Fruit fly (Drosophila melanogaster) whole organism, prepupa: ENCODE results near the gene CG12984.

Experiments used
- Blimp-1 ChIP-seq: fragments of 200-800 bp; sonication (Bioruptor generic); optimal IDR thresholded peaks from 3 replicates; lab custom pipeline; 2017; ENCODE audit warnings: missing biosample characterization, missing genetic modification characterization, mild to moderate bottlenecking, moderate library complexity, missing genetic modification reagents
- CG10631 ChIP-seq: fragments of 200-800 bp; sonication (Bioruptor generic); optimal IDR thresholded peaks from 2 replicates; lab custom pipeline; 2016; ENCODE audit warnings: missing biosample characterization, missing genetic modification characterization
- CG1621 ChIP-seq: fragments of 200-800 bp; sonication (Bioruptor generic); optimal IDR thresholded peaks from 3 replicates; lab custom pipeline; 2018; ENCODE audit warnings: missing biosample characterization, mild to moderate bottlenecking, missing genetic modification characterization
- CG16779 ChIP-seq: fragments of 200-800 bp; sonication (Bioruptor generic); optimal IDR thresholded peaks from 3 replicates; lab custom pipeline; 2017; ENCODE audit warnings: missing biosample characterization, mild to moderate bottlenecking, missing genetic modification characterization
- CG31627 ChIP-seq: fragments of 200-800 bp; sonication (Bioruptor generic); optimal IDR thresholded peaks from 3 replicates; lab custom pipeline; 2016; ENCODE audit warnings: missing biosample characterization, missing genetic modification characterization
- CG32006 ChIP-seq: fragments of 200-800 bp; sonication (Bioruptor generic); optimal IDR thresholded peaks from 3 replicates; lab custom pipeline; 2017; ENCODE audit warnings: missing biosample characterization, mild to moderate bottlenecking, missing genetic modification characterization
- CG34406 ChIP-seq: fragments of 200-800 bp; sonication (Bioruptor generic); optimal IDR thresholded peaks from 3 replicates; lab custom pipeline; 2016; ENCODE audit warnings: missing biosample characterization, missing genetic modification characterization
- CG3919 ChIP-seq: fragments of 200-800 bp; sonication (Bioruptor generic); optimal IDR thresholded peaks from 3 replicates; lab custom pipeline; 2016; ENCODE audit warnings: missing biosample characterization, missing genetic modification characterization
- CG4318 ChIP-seq: fragments of 200-800 bp; sonication (Bioruptor generic); optimal IDR thresholded peaks from 3 replicates; lab custom pipeline; 2017; ENCODE audit warnings: missing biosample characterization, mild to moderate bottlenecking, missing genetic modification characterization
- CG6163 ChIP-seq: fragments of 200-800 bp; sonication (Bioruptor generic); IDR thresholded peaks from 3 replicates; pipeline ENCODE4 v1.3.6; 2022; ENCODE audit warnings: missing biosample characterization, missing genetic modification characterization
- CG6854 ChIP-seq: fragments of 200-800 bp; sonication (Bioruptor generic); optimal IDR thresholded peaks from 2 replicates; lab custom pipeline; 2017; ENCODE audit warnings: missing biosample characterization, mild to moderate bottlenecking, missing genetic modification characterization
- CG7368 ChIP-seq: fragments of 200-800 bp; sonication (Bioruptor generic); optimal IDR thresholded peaks from 3 replicates; lab custom pipeline; 2016; ENCODE audit warnings: missing biosample characterization, missing genetic modification characterization
- CG8119 ChIP-seq: fragments of 200-800 bp; sonication (Bioruptor generic); IDR thresholded peaks from 3 replicates; pipeline ENCODE4 v1.3.6; 2022; ENCODE audit warnings: missing biosample characterization, missing genetic modification characterization
- CG8319 ChIP-seq: fragments of 200-800 bp; sonication (Bioruptor generic); optimal IDR thresholded peaks from 3 replicates; lab custom pipeline; 2016; ENCODE audit warnings: missing biosample characterization, missing genetic modification characterization
- CG8632 ChIP-seq: fragments of 200-800 bp; sonication (Bioruptor generic); optimal IDR thresholded peaks from 3 replicates; lab custom pipeline; 2016; ENCODE audit warnings: missing biosample characterization, missing genetic modification characterization
- CG9139 ChIP-seq: fragments of 200-800 bp; sonication (Bioruptor generic); optimal IDR thresholded peaks from 3 replicates; lab custom pipeline; 2017; ENCODE audit warnings: missing biosample characterization, mild to moderate bottlenecking, missing genetic modification characterization
- Eip75B ChIP-seq: fragments of 200-800 bp; sonication (Bioruptor generic); optimal IDR thresholded peaks from 3 replicates; lab custom pipeline; 2016; ENCODE audit warnings: missing biosample characterization, missing genetic modification characterization
- Eip78C ChIP-seq: fragments of 200-800 bp; sonication (Bioruptor generic); peaks from one replicate; lab custom pipeline; 2016; ENCODE audit warnings: missing biosample characterization, missing genetic modification characterization
- Eip93F ChIP-seq: fragments of 200-800 bp; sonication (Bioruptor generic); optimal IDR thresholded peaks from 2 replicates; lab custom pipeline; 2016; ENCODE audit warnings: missing biosample characterization, mild to moderate bottlenecking, missing genetic modification characterization
- Ets21C ChIP-seq: fragments of 200-800 bp; sonication (Bioruptor generic); optimal IDR thresholded peaks from 3 replicates; lab custom pipeline; 2016; ENCODE audit warnings: missing biosample characterization, missing genetic modification characterization
- Ets96B ChIP-seq: fragments of 200-800 bp; optimal IDR thresholded peaks from 2 replicates; lab custom pipeline; 2019; ENCODE audit warnings: missing biosample characterization, mild to moderate bottlenecking, missing genetic modification characterization, moderate library complexity
- Gug ChIP-seq: fragments of 200-800 bp; sonication (Bioruptor generic); IDR thresholded peaks from 2 replicates; pipeline ENCODE4 v1.3.6; 2022; ENCODE audit warnings: missing biosample characterization, missing genetic modification characterization
- Hr38 ChIP-seq: sonication (Bioruptor generic); optimal IDR thresholded peaks from 2 replicates; lab custom pipeline; 2016; ENCODE audit warnings: missing biosample characterization, missing genetic modification characterization
- Hr39 ChIP-seq: fragments of 200-800 bp; sonication (Bioruptor generic); optimal IDR thresholded peaks from 2 replicates; lab custom pipeline; 2016; ENCODE audit warnings: missing biosample characterization, missing genetic modification characterization
- Hr4 ChIP-seq: fragments of 200-800 bp; sonication (Bioruptor generic); optimal IDR thresholded peaks from 3 replicates; lab custom pipeline; 2016; ENCODE audit warnings: missing biosample characterization, missing genetic modification characterization
- Lpt ChIP-seq: fragments of 200-800 bp; sonication (Bioruptor generic); optimal IDR thresholded peaks from 3 replicates; lab custom pipeline; 2016; ENCODE audit warnings: missing biosample characterization, missing genetic modification characterization
- OdsH ChIP-seq: fragments of 200-800 bp; sonication (Bioruptor generic); optimal IDR thresholded peaks from 3 replicates; lab custom pipeline; 2016; ENCODE audit warnings: missing biosample characterization, missing genetic modification characterization
- Smox ChIP-seq: fragments of 200-800 bp; sonication (Bioruptor generic); optimal IDR thresholded peaks from 3 replicates; lab custom pipeline; 2016; ENCODE audit warnings: missing biosample characterization, missing genetic modification characterization
- Sox102F ChIP-seq: fragments of 200-800 bp; sonication (Bioruptor generic); optimal IDR thresholded peaks from 2 replicates; lab custom pipeline; 2016; ENCODE audit warnings: missing biosample characterization, mild to moderate bottlenecking, missing genetic modification characterization
- Sox14 ChIP-seq: fragments of 200-800 bp; sonication (Bioruptor generic); optimal IDR thresholded peaks from 3 replicates; lab custom pipeline; 2016; ENCODE audit warnings: missing biosample characterization, missing genetic modification characterization
- Sox15 ChIP-seq: fragments of 200-800 bp; sonication (Bioruptor generic); optimal IDR thresholded peaks from 3 replicates; lab custom pipeline; 2016; ENCODE audit warnings: missing biosample characterization, missing genetic modification characterization
- acj6 ChIP-seq: fragments of 200-800 bp; sonication (Bioruptor generic); optimal IDR thresholded peaks from 3 replicates; lab custom pipeline; 2016; ENCODE audit warnings: missing biosample characterization, missing genetic modification characterization
- cyc ChIP-seq: fragments of 200-800 bp; sonication (Bioruptor generic); optimal IDR thresholded peaks from 3 replicates; lab custom pipeline; 2016; ENCODE audit warnings: missing biosample characterization, missing genetic modification characterization
- eg ChIP-seq: fragments of 200-800 bp; sonication (Bioruptor generic); IDR thresholded peaks from 3 replicates; pipeline ENCODE4 v1.3.6; 2022; ENCODE audit warnings: missing biosample characterization, missing genetic modification characterization
- esn ChIP-seq: fragments of 200-800 bp; sonication (Bioruptor generic); optimal IDR thresholded peaks from 2 replicates; lab custom pipeline; 2016; ENCODE audit warnings: missing biosample characterization, mild to moderate bottlenecking, missing genetic modification characterization, moderate library complexity
- fd59A ChIP-seq: fragments of 200-800 bp; sonication (Bioruptor generic); optimal IDR thresholded peaks from 2 replicates; lab custom pipeline; 2017; ENCODE audit warnings: missing biosample characterization, mild to moderate bottlenecking, missing genetic modification characterization, missing genetic modification reagents
- fd85E ChIP-seq: fragments of 200-800 bp; sonication (Bioruptor generic); optimal IDR thresholded peaks from 3 replicates; lab custom pipeline; 2016; ENCODE audit warnings: missing biosample characterization, missing genetic modification characterization
- lz ChIP-seq: fragments of 200-800 bp; sonication (Bioruptor generic); optimal IDR thresholded peaks from 3 replicates; lab custom pipeline; 2016; ENCODE audit warnings: missing biosample characterization, missing genetic modification characterization
- net ChIP-seq: fragments of 200-800 bp; sonication (Bioruptor generic); optimal IDR thresholded peaks from 3 replicates; lab custom pipeline; 2016; ENCODE audit warnings: missing biosample characterization, missing genetic modification characterization
- pdm3 ChIP-seq: fragments of 200-800 bp; sonication (Bioruptor generic); optimal IDR thresholded peaks from 3 replicates; lab custom pipeline; 2016; ENCODE audit warnings: missing biosample characterization, missing genetic modification characterization
- salr ChIP-seq, 2 experiments: fragments of 200-800 bp; sonication (Bioruptor generic); optimal IDR thresholded peaks; 3 replicates each; lab custom pipeline; 2016 to 2018; ENCODE audit warnings: missing biosample characterization in 2 of 2, missing genetic modification characterization in 2 of 2, mild to moderate bottlenecking in 1 of 2
- spab ChIP-seq: fragments of 200-800 bp; sonication (Bioruptor generic); optimal IDR thresholded peaks from 2 replicates; lab custom pipeline; 2017; ENCODE audit warnings: missing biosample characterization, mild to moderate bottlenecking, missing genetic modification characterization, missing genetic modification reagents
- ss ChIP-seq, 2 experiments: fragments of 200-800 bp; sonication (Bioruptor generic); optimal IDR thresholded peaks; 2 replicates in 1 of 2; 3 replicates in 1 of 2; lab custom pipeline; 2017 to 2018; ENCODE audit warnings: mild to moderate bottlenecking in 2 of 2, missing biosample characterization in 2 of 2, missing genetic modification characterization in 2 of 2, moderate library complexity in 1 of 2
- svp ChIP-seq: fragments of 200-800 bp; sonication (Bioruptor generic); peaks from one replicate; lab custom pipeline; 2016; ENCODE audit warnings: missing biosample characterization, missing genetic modification characterization
- vri ChIP-seq: fragments of 200-800 bp; sonication (Bioruptor generic); optimal IDR thresholded peaks from 3 replicates; lab custom pipeline; 2016; ENCODE audit warnings: missing biosample characterization, mild to moderate bottlenecking, missing genetic modification characterization

Gene CG12984

DNA sequence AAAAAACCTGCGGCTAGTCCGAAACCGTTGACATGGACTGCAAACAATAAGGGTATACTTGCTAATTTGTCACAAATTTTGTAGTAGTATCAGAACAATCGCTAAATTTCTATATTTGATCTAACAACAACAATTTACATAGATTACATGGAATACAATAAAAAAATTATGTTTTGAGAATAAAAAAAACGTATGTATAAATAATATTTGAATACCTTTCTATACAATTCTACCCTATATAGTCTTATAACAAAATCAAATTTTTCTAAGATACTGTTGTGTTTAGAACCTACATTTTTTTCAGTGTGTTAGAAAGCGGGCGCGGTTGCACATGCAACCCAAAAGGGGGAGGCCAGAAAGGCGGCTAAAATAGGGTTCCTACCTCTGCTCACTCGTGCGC lies 8.2 kb upstream of the CG12984 start (continued):
- TF ChIP-seq OdsH (GFP tag; lab: Kevin White, UChicago) (peak; percentile 43), Eip93F (GFP tag; lab: Kevin White, UChicago) (no peak), Hr39 (GFP tag; lab: Kevin White, UChicago) (no peak), cyc (GFP tag; lab: Kevin White, UChicago) (no peak), CG1621 (tag; lab: Kevin White, UChicago) (no peak), Ets21C (GFP tag; lab: Kevin White, UChicago) (no peak), CG8319 (GFP tag; lab: Kevin White, UChicago) (no peak), Blimp-1 (no peak), Sox15 (GFP tag; lab: Kevin White, UChicago) (no peak), eg (no peak), CG6163 (GFP tag; lab: Robert Waterston, UW) (0 out of 3 replicates have a peak, but pooled peaks have one; percentile 25), fd59A (GFP tag; lab: Kevin White, UChicago) (no peak), acj6 (peak; percentile 30), CG7368 (GFP tag; lab: Kevin White, UChicago) (no peak), svp (GFP tag; lab: Kevin White, UChicago) (peak; percentile 71), Eip75B (GFP tag; lab: Kevin White, UChicago) (peak; percentile 14), Lpt (GFP tag; lab: Kevin White, UChicago) (peak; percentile 52), CG16779 (tag; lab: Kevin White, UChicago) (no peak), CG34406 (GFP tag; lab: Kevin White, UChicago) (no peak), esn (peak; percentile 53), Sox102F (GFP tag; lab: Kevin White, UChicago) (peak; percentile 16), Ets96B (peak; percentile 33), Hr38 (GFP tag; lab: Kevin White, UChicago) (no peak)

DNA sequence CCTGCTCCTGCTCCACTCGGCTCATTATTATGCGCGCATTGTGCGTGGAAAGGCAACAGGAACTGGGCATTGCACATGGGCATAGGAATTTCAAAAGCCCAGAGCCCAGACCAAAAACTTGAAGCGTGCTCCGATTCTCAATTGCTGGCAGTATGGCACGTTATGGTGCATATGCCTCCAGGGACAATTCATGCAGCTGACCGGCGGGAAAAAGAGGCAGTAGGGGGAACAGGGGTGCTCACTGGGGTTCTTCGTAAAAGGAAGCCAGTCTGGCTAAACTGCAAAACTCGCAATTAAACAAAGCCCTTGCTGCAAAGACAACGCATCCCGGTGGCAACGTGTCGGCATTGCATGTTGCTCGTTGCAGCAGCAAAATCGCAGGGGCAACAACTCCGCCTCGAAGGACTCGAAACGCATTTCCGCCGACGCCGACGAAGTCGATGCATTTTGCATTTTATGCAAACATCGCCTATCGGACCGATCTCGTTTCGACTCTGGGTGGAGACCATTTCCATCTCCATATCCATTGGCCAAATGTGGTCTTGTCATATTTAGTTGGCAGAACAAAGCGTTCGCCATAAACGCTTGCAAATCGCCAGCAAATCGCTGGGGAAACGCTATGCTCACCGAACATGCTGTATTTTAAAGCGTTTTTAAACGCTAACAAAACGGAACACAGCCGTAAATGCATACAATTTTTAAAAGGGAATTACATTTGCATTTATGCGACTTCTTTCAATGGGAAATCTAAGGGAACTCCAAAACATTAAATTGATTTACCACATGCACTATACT lies 6.9 kb upstream of the CG12984 start:
- TF ChIP-seq ss (GFP tag; optimal IDR thresholded peaks at IDR 0.05; lab: Kevin White, UChicago) (peak; percentile 5 to 87), CG6854 (GFP tag; lab: Kevin White, UChicago) (peak; percentile 67), CG10631 (no peak), CG8632 (GFP tag; lab: Kevin White, UChicago) (no peak), CG3919 (GFP tag; lab: Kevin White, UChicago) (peak; percentile 25), Eip78C (GFP tag; lab: Kevin White, UChicago) (peak; percentile 40)

DNA sequence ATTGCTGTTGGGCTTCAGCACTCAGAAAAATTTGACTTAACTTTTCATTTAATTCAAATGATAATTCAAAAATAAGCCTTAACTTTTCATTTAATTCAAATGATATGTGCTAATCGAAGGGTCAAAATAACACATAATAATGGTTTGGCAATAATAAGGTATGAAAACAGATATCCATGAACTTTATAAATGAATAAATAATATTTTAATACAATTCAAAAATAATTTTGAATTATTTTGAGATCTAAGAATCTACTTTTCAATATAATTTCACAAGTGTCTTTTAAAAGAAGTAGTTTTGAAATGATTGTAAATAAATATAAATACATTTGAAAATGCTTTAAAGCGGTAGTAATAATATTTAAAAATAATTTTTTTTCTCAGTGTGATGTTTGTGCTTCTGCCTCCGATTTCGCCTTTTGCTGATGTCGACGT lies 4.5 kb upstream of the CG12984 start:
- peak; percentile 20 for TF ChIP-seq cyc (GFP tag; lab: Kevin White, UChicago)
- peak; percentile 67 for TF ChIP-seq esn
- peak; percentile 56 for TF ChIP-seq net (GFP tag; lab: Kevin White, UChicago)
- TF ChIP-seq CG4318, result peak; percentile 91
- peak; percentile 84 for TF ChIP-seq Ets96B
- TF ChIP-seq fd85E, result no peak
- TF ChIP-seq CG34406 (GFP tag; lab: Kevin White, UChicago), result peak; percentile 76
- TF ChIP-seq lz (GFP tag; lab: Kevin White, UChicago), result peak; percentile 5
- TF ChIP-seq vri, result no peak
- peak; percentile 32 for TF ChIP-seq Smox (GFP tag; lab: Kevin White, UChicago)
- TF ChIP-seq CG7368 (GFP tag; lab: Kevin White, UChicago), result peak; percentile 61
- TF ChIP-seq OdsH (GFP tag; lab: Kevin White, UChicago), result peak; percentile 79
- TF ChIP-seq fd59A (GFP tag; lab: Kevin White, UChicago), result peak; percentile 31
- no peak for TF ChIP-seq Ets21C (GFP tag; lab: Kevin White, UChicago)
- TF ChIP-seq pdm3, result peak; percentile 49
- TF ChIP-seq CG8119 (GFP tag; lab: Robert Waterston, UW), result peak; percentile 80
- peak; percentile 73 for TF ChIP-seq Hr4
- TF ChIP-seq CG6854 (GFP tag; lab: Kevin White, UChicago), result no peak
- TF ChIP-seq CG31627 (GFP tag; lab: Kevin White, UChicago), result no peak
- peak; percentile 54 for TF ChIP-seq Gug
- TF ChIP-seq salr (GFP tag; optimal IDR thresholded peaks at IDR 0.05; lab: Kevin White, UChicago), result peak; percentile 8 to 96
- no peak for TF ChIP-seq CG1621 (tag; lab: Kevin White, UChicago)
- TF ChIP-seq acj6, result peak; percentile 73
- TF ChIP-seq CG9139 (GFP tag; lab: Kevin White, UChicago), result peak; percentile 73
- TF ChIP-seq Eip93F (GFP tag; lab: Kevin White, UChicago), result no peak
- TF ChIP-seq CG10631, result peak; percentile 85
- TF ChIP-seq Hr39 (GFP tag; lab: Kevin White, UChicago), result peak; percentile 5
- TF ChIP-seq spab (GFP tag; lab: Kevin White, UChicago), result peak; percentile 75
- peak; percentile 93 for TF ChIP-seq Eip78C (GFP tag; lab: Kevin White, UChicago)
- TF ChIP-seq Sox14, result peak; percentile 22
- TF ChIP-seq CG32006 (GFP tag; lab: Kevin White, UChicago), result peak; percentile 95
